Fruit fly (Drosophila melanogaster) whole organism, wandering third instar larva: ENCODE measurements around the gene dwg.

Experiments
- CG32264 ChIP-seq: fragments of 200-800 bp; sonication (Bioruptor generic); optimal IDR thresholded peaks from 2 replicates; lab custom pipeline; 2016; ENCODE audit warnings: missing biosample characterization, missing genetic modification characterization
- CG9705 ChIP-seq: fragments of 200-800 bp; sonication (Bioruptor generic); optimal IDR thresholded peaks from 2 replicates; lab custom pipeline; 2018; ENCODE audit warnings: missing biosample characterization, mild to moderate bottlenecking, missing genetic modification characterization
- CrebA ChIP-seq: fragments of 200-800 bp; sonication (Bioruptor generic); optimal IDR thresholded peaks from 2 replicates; lab custom pipeline; 2016; ENCODE audit warnings: missing biosample characterization, mild to moderate bottlenecking, missing genetic modification characterization, borderline replicate concordance
- Dfd ChIP-seq: fragments of >200 bp; optimal IDR thresholded peaks from 2 replicates; lab custom pipeline; 2017; ENCODE audit warnings: missing biosample characterization, missing genetic modification characterization
- Dif ChIP-seq: fragments of 200-275, 200-300 bp; sonication (Bioruptor generic); optimal IDR thresholded peaks from 2 replicates; lab custom pipeline; 2018; ENCODE audit warnings: missing biosample characterization, missing genetic modification characterization; ENCODE audit not compliant: partially characterized antibody
- GATAd ChIP-seq: sonication (Bioruptor generic); optimal IDR thresholded peaks from 2 replicates; lab custom pipeline; 2016; ENCODE audit warnings: missing biosample characterization, missing genetic modification characterization
- Hnf4 ChIP-seq: fragments of 200-800 bp; sonication (Bioruptor generic); optimal IDR thresholded peaks from 2 replicates; lab custom pipeline; 2016; ENCODE audit warnings: missing biosample characterization, mild to moderate bottlenecking, missing genetic modification characterization
- Jra ChIP-seq: sonication (Bioruptor generic); optimal IDR thresholded peaks from 2 replicates; lab custom pipeline; 2016; ENCODE audit warnings: missing biosample characterization, missing genetic modification characterization
- Mio ChIP-seq: sonication (Bioruptor generic); optimal IDR thresholded peaks from 2 replicates; lab custom pipeline; 2016; ENCODE audit warnings: missing biosample characterization, missing genetic modification characterization
- N ChIP-seq: fragments of >200 bp; optimal IDR thresholded peaks from 2 replicates; lab custom pipeline; 2018; ENCODE audit warnings: missing biosample characterization, missing external identifiers, missing genetic modification characterization
- OdsH ChIP-seq: fragments of 200-800 bp; sonication (Bioruptor generic); optimal IDR thresholded peaks from 2 replicates; lab custom pipeline; 2016; ENCODE audit warnings: missing biosample characterization, mild to moderate bottlenecking, missing genetic modification characterization
- Sp1 ChIP-seq: fragments of 200-800 bp; sonication (Bioruptor generic); optimal IDR thresholded peaks from 3 replicates; lab custom pipeline; 2019; ENCODE audit warnings: missing biosample characterization, mild to moderate bottlenecking, missing genetic modification characterization, moderate library complexity
- Vsx2 ChIP-seq: fragments of 200-300, 225-300 bp; sonication (Bioruptor generic); optimal IDR thresholded peaks from 2 replicates; lab custom pipeline; 2018; ENCODE audit warnings: missing biosample characterization, missing genetic modification characterization; ENCODE audit not compliant: partially characterized antibody
- br ChIP-seq: fragments of 200-800 bp; sonication (Bioruptor generic); optimal IDR thresholded peaks from 2 replicates; lab custom pipeline; 2016; ENCODE audit warnings: missing biosample characterization, missing genetic modification characterization
- brk ChIP-seq: fragments of 200-800 bp; sonication (Bioruptor generic); optimal IDR thresholded peaks from 2 replicates; lab custom pipeline; 2016; ENCODE audit warnings: missing biosample characterization, mild to moderate bottlenecking, missing genetic modification characterization
- dl ChIP-seq, 2 experiments: fragments of 175-275, 200-275 bp in 1 of 2; fragments of 200-275 bp in 1 of 2; sonication (Bioruptor generic); optimal IDR thresholded peaks; lab custom pipeline; 2018; ENCODE audit warnings: mild to moderate bottlenecking in 2 of 2, missing biosample characterization in 2 of 2, missing genetic modification characterization in 2 of 2, moderate library complexity in 2 of 2; ENCODE audit not compliant: partially characterized antibody in 2 of 2, insufficient read depth in 1 of 2
- dsf ChIP-seq: sonication (Bioruptor generic); optimal IDR thresholded peaks from 2 replicates; lab custom pipeline; 2016; ENCODE audit warnings: missing biosample characterization, missing genetic modification characterization, borderline replicate concordance
- ey ChIP-seq: fragments of 200-800 bp; sonication (Bioruptor generic); optimal IDR thresholded peaks from 2 replicates; lab custom pipeline; 2016; ENCODE audit warnings: missing biosample characterization, missing genetic modification characterization
- foxo ChIP-seq, 2 experiments: fragments of 200-800 bp; sonication (Bioruptor generic); optimal IDR thresholded peaks; 2 replicates in 1 of 2; 3 replicates in 1 of 2; lab custom pipeline; 2016 to 2017; ENCODE audit warnings: missing biosample characterization in 2 of 2, missing genetic modification characterization in 2 of 2
- fru ChIP-seq: fragments of 200-800 bp; sonication (Bioruptor generic); optimal IDR thresholded peaks from 3 replicates; lab custom pipeline; 2016; ENCODE audit warnings: missing biosample characterization, mild to moderate bottlenecking, missing genetic modification characterization
- h ChIP-seq: fragments of 200-800 bp; sonication (Bioruptor generic); optimal IDR thresholded peaks from 3 replicates; lab custom pipeline; 2016; ENCODE audit warnings: missing biosample characterization, mild to moderate bottlenecking, missing genetic modification characterization
- jim ChIP-seq: fragments of 175-275, 200-325 bp; sonication (Bioruptor generic); optimal IDR thresholded peaks from 2 replicates; lab custom pipeline; 2016; ENCODE audit warnings: missing biosample characterization, mild to moderate bottlenecking, missing genetic modification characterization
- pan ChIP-seq: fragments of >200 bp; optimal IDR thresholded peaks from 2 replicates; lab custom pipeline; 2017
- sv ChIP-seq: fragments of 200-800 bp; sonication (Bioruptor generic); optimal IDR thresholded peaks from 3 replicates; lab custom pipeline; 2016; ENCODE audit warnings: missing biosample characterization, missing genetic modification characterization
- tai ChIP-seq: sonication (Bioruptor generic); optimal IDR thresholded peaks from 2 replicates; lab custom pipeline; 2016; ENCODE audit warnings: missing biosample characterization, missing genetic modification characterization
- usp ChIP-seq: fragments of >200 bp; optimal IDR thresholded peaks from 2 replicates; lab custom pipeline; 2017; ENCODE audit warnings: missing biosample characterization, missing genetic modification characterization

Gene dwg

dm6 chrX:2757400-2757799 lies 29.9 kb downstream of the dwg start:
- TF ChIP-seq jim (GFP tag; lab: Kevin White, UChicago) (no peak), brk (GFP tag; lab: Kevin White, UChicago) (no peak), ey (GFP tag; lab: Kevin White, UChicago) (no peak), fru (GFP tag; lab: Kevin White, UChicago) (no peak), CG32264 (GFP tag; lab: Kevin White, UChicago) (no peak), Dif (GFP tag; lab: Kevin White, UChicago) (no peak), tai (GFP tag; lab: Kevin White, UChicago) (no peak), sv (GFP tag; lab: Kevin White, UChicago) (no peak), Mio (no peak), Hnf4 (GFP tag; lab: Kevin White, UChicago) (no peak), Vsx2 (GFP tag; lab: Kevin White, UChicago) (no peak)
- TF ChIP-seq, all 38 proteins: peak for 0

DNA sequence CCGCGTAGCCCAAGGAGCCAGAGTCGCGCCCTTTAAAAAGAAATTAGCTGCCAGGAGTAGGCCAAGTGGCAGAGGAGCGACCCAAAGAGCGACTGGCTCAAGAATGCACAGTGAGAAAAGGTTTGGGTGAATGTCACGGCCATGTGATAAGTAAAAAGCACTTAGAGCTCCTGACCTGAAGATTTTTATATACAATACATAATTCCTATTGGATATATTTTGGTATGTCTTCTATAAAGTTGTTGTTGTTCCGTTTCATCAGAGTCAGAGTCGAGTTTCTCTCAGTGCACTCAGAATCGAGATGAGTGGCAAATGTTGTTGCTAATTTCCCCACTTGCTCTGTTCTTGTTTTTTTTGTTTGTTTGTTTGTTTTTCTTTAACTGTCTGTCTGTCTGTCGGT lies 33.7 kb downstream of the dwg start:
- TF ChIP-seq N (GFP tag; lab: Kevin White, UChicago) (no peak), dsf (no peak), CG9705 (GFP tag; lab: Kevin White, UChicago) (no peak), tai (GFP tag; lab: Kevin White, UChicago) (no peak), pan (no peak), sv (GFP tag; lab: Kevin White, UChicago) (no peak), fru (GFP tag; lab: Kevin White, UChicago) (no peak), CrebA (GFP tag; lab: Kevin White, UChicago) (no peak)

DNA sequence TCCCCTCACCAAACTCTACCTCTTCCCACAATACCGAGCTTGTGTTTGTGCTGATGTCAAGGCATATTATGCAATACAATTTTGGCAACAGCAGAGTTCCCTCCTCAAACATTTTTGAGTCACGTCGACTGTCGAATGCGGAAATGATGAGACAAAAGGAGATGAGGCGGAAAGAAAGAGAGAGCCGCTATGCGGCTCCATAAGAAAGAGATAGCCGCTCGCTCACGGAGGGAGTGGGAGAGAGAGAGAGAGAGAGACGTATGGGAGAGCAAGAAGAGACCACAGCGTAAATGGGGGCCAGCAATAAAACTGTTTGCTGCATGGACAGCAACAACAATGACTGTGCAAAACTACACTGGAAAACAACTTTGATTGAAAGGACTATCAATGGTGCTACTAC lies 37.9 kb downstream of the dwg start:
- TF ChIP-seq Mio (no peak), h (no peak), CG32264 (GFP tag; lab: Kevin White, UChicago) (no peak), Dif (GFP tag; lab: Kevin White, UChicago) (no peak), CG9705 (GFP tag; lab: Kevin White, UChicago) (no peak), dl (GFP tag; optimal IDR thresholded peaks at IDR 0.05; lab: Kevin White, UChicago; ENCODE audit: insufficient read depth in 1 of 2, partially characterized antibody in 2 of 2) (no peak), Sp1 (GFP tag; lab: Kevin White, UChicago) (no peak), usp (GFP tag; lab: Kevin White, UChicago) (no peak), sv (GFP tag; lab: Kevin White, UChicago) (no peak), pan (no peak), br (GFP tag; lab: Kevin White, UChicago) (no peak), dsf (no peak), brk (GFP tag; lab: Kevin White, UChicago) (no peak), Jra (no peak), GATAd (GFP tag; lab: Kevin White, UChicago) (no peak), foxo (GFP tag; optimal IDR thresholded peaks at IDR 0.05; lab: Kevin White, UChicago) (no peak), Hnf4 (GFP tag; lab: Kevin White, UChicago) (no peak), Dfd (GFP tag; lab: Kevin White, UChicago) (no peak), OdsH (GFP tag; lab: Kevin White, UChicago) (no peak), tai (GFP tag; lab: Kevin White, UChicago) (no peak)
